Worm (Caenorhabditis elegans) whole organism, mixed stage, embryonic: ENCODE results near the gene cpg-19.

Experiments used
- ces-1 ChIP-seq: fragments of 150-350 bp; optimal IDR thresholded peaks from 2 replicates; lab custom pipeline; 2014; ENCODE audit warnings: missing biosample characterization, missing genetic modification reagents, missing genetic modification characterization
- hlh-1 ChIP-seq: fragments of 150-350 bp; optimal IDR thresholded peaks from 2 replicates; lab custom pipeline; 2014; ENCODE audit warnings: missing biosample characterization, missing genetic modification reagents, missing genetic modification characterization
- lsy-2 ChIP-seq: fragments of 150-350 bp; optimal IDR thresholded peaks from 2 replicates; lab custom pipeline; 2014; ENCODE audit warnings: missing biosample characterization, missing genetic modification characterization
- mep-1 ChIP-seq: fragments of 150-350 bp; optimal IDR thresholded peaks from 2 replicates; lab custom pipeline; 2017; ENCODE audit warnings: missing biosample characterization, missing genetic modification reagents, missing genetic modification characterization, inconsistent platforms
- nhr-237 ChIP-seq: fragments of 150-350 bp; optimal IDR thresholded peaks from 2 replicates; lab custom pipeline; 2014; ENCODE audit warnings: missing biosample characterization, missing genetic modification characterization
- nhr-28 ChIP-seq: fragments of 150-350 bp; optimal IDR thresholded peaks from 2 replicates; lab custom pipeline; 2014; ENCODE audit warnings: missing biosample characterization, missing genetic modification characterization
- nhr-76 ChIP-seq: sonication (generic microtip); optimal IDR thresholded peaks from 2 replicates; lab custom pipeline; 2017; ENCODE audit warnings: missing biosample characterization, missing genetic modification characterization
- sptf-1 ChIP-seq: sonication (generic microtip); optimal IDR thresholded peaks from 2 replicates; lab custom pipeline; 2017; ENCODE audit warnings: mild to moderate bottlenecking, missing genetic modification characterization, moderate library complexity, missing compliant biosample characterization
- tbx-8 ChIP-seq: fragments of 200-800 bp; sonication (Bioruptor generic); optimal IDR thresholded peaks from 2 replicates; lab custom pipeline; 2018; ENCODE audit warnings: mild to moderate bottlenecking, missing genetic modification characterization, moderate library complexity, missing compliant biosample characterization
- unc-62 ChIP-seq: fragments of 150-350 bp; optimal IDR thresholded peaks from 2 replicates; lab custom pipeline; 2014; ENCODE audit warnings: missing biosample characterization, missing genetic modification reagents, missing genetic modification characterization
- ztf-11 ChIP-seq: fragments of 150-350 bp; optimal IDR thresholded peaks from 2 replicates; lab custom pipeline; 2014; ENCODE audit warnings: missing biosample characterization, missing genetic modification characterization

DNA sequence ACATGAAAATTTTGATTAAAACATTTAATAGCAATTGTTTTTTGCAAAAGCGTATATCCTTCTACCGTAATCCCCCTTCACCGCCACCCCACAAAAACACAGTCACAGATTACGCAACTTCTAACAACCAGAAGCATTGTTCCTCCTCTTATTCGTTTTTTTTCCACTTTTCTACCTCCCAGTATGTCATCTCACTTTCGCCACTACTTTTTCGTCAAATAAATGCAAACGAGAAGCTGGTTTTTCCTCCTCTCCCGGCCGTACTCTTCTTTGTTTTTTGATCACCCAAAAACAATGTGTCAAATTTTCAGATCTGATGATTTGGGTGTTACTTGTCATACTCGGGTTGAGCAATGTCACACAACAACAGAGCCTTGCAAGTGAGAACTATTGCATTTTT is 11.4 kb downstream of the cpg-19 start, which contains the start of gene C06G1.1:
- no peak for TF ChIP-seq sptf-1
- no peak for TF ChIP-seq tbx-8
- no peak for TF ChIP-seq nhr-28
- no peak for TF ChIP-seq nhr-76 (tag; lab: Kevin White, UChicago)
- no peak for TF ChIP-seq nhr-237 (tag; lab: Kevin White, UChicago)
- TF ChIP-seq hlh-1 = no peak
- no peak for TF ChIP-seq ztf-11 (tag; lab: Kevin White, UChicago)
- no peak for TF ChIP-seq unc-62 (GFP tag; lab: Kevin White, UChicago)
- no peak for TF ChIP-seq ces-1 (GFP tag; lab: Kevin White, UChicago)
- TF ChIP-seq mep-1 = no peak
- TF ChIP-seq lsy-2 = no peak
